Worm (Caenorhabditis elegans): ENCODE results near the gene lys-7.

ce11 chrV:3475021-3475420, 7.4 kb downstream of the lys-7 start, which contains the start of gene oac-2:
- TF ChIP-seq pag-3 (tag; optimal IDR thresholded peaks at IDR 0.05; ENCODE audit: borderline replicate concordance, insufficient read depth) (no peak), ces-1 (GFP tag; optimal IDR thresholded peaks at IDR 0.05) (no peak), fkh-10 (GFP tag; optimal IDR thresholded peaks at IDR 0.05) (no peak)

Measured in whole organism, L1 larva.